Worm (Caenorhabditis elegans) whole organism, L4 larva: ENCODE results near the gene C46H3.2.

ENCODE experiments used
- aha-1 ChIP-seq: fragments of 150-350 bp; peaks from one replicate; lab custom pipeline; 2014; ENCODE audit warnings: missing biosample characterization, missing genetic modification characterization
- aly-2 ChIP-seq: sonication (generic microtip); optimal IDR thresholded peaks from 2 replicates; lab custom pipeline; 2018; ENCODE audit warnings: missing biosample characterization, missing genetic modification characterization
- ces-1 ChIP-seq: fragments of 150-350 bp; sonication (generic microtip); optimal IDR thresholded peaks from 4 replicates; lab custom pipeline; 2014; ENCODE audit warnings: missing biosample characterization, missing genetic modification reagents, missing genetic modification characterization
- ctbp-1 ChIP-seq: fragments of 200-800 bp; sonication (Bioruptor generic); IDR thresholded peaks from 2 replicates; pipeline ENCODE4 v1.3.6; 2022; ENCODE audit warnings: missing genetic modification reagents, missing genetic modification characterization, missing compliant biosample characterization
- daf-16 ChIP-seq, 3 experiments: sonication (generic microtip); optimal IDR thresholded peaks; 2 replicates each; lab custom pipeline; 2016 to 2017; ENCODE audit warnings: missing genetic modification characterization in 3 of 3, missing genetic modification reagents in 3 of 3, mild to moderate bottlenecking in 2 of 3, missing compliant biosample characterization in 2 of 3, missing biosample characterization in 1 of 3, moderate library complexity in 1 of 3
- dmd-6 ChIP-seq: fragments of 200-800 bp; sonication (Bioruptor generic); IDR thresholded peaks from 2 replicates; pipeline ENCODE4 v1.3.6; 2022; ENCODE audit warnings: missing genetic modification reagents, missing genetic modification characterization, missing compliant biosample characterization
- dpl-1 ChIP-seq: fragments of 150-350 bp; optimal IDR thresholded peaks from 2 replicates; lab custom pipeline; 2014; ENCODE audit warnings: missing biosample characterization, missing genetic modification reagents, missing genetic modification characterization
- egl-43 ChIP-seq: fragments of 200-800 bp; sonication (Bioruptor generic); IDR thresholded peaks from 2 replicates; pipeline ENCODE4 v1.3.6; 2022; ENCODE audit warnings: missing genetic modification reagents, missing genetic modification characterization, missing compliant biosample characterization
- fkh-10 ChIP-seq: fragments of 150-350 bp; optimal IDR thresholded peaks from 2 replicates; lab custom pipeline; 2014; ENCODE audit warnings: missing biosample characterization, missing genetic modification reagents, missing genetic modification characterization
- hif-1 ChIP-seq, 2 experiments: sonication (generic microtip); optimal IDR thresholded peaks; 2 replicates each; lab custom pipeline; 2016 to 2017; ENCODE audit warnings: missing compliant biosample characterization in 2 of 2, missing genetic modification characterization in 2 of 2, missing genetic modification reagents in 2 of 2, missing genotype in 2 of 2, mild to moderate bottlenecking in 1 of 2
- hlh-11 ChIP-seq: fragments of 200-800 bp; sonication (Bioruptor generic); optimal IDR thresholded peaks from 2 replicates; lab custom pipeline; 2018; ENCODE audit warnings: mild to moderate bottlenecking, missing genetic modification characterization, missing compliant biosample characterization
- hlh-30 ChIP-seq: sonication (generic microtip); optimal IDR thresholded peaks from 2 replicates; lab custom pipeline; 2017; ENCODE audit warnings: antibody characterized with exemption, mild to moderate bottlenecking, missing genetic modification characterization, missing compliant biosample characterization; ENCODE audit not compliant: insufficient read depth
- hmg-1.1 ChIP-seq: fragments of 200-800 bp; sonication (Bioruptor generic); IDR thresholded peaks from 2 replicates; pipeline ENCODE4 v1.3.6; 2022; ENCODE audit warnings: missing genetic modification reagents, missing genetic modification characterization, missing compliant biosample characterization
- mdl-1 ChIP-seq, 2 experiments: fragments of 150-350 bp in 1 of 2; sonication (generic microtip) in 1 of 2; optimal IDR thresholded peaks; 2 replicates each; lab custom pipeline; 2014 to 2017; ENCODE audit warnings: missing biosample characterization in 2 of 2, missing genetic modification characterization in 2 of 2
- mdt-29 ChIP-seq: fragments of 200-800 bp; sonication (Bioruptor generic); IDR thresholded peaks from 2 replicates; pipeline ENCODE4 v1.3.6; 2022; ENCODE audit warnings: missing genetic modification reagents, missing genetic modification characterization, missing compliant biosample characterization
- nhr-102 ChIP-seq: sonication (generic microtip); optimal IDR thresholded peaks from 2 replicates; lab custom pipeline; 2016; ENCODE audit warnings: mild to moderate bottlenecking, missing genetic modification characterization, moderate library complexity, missing compliant biosample characterization
- nhr-28 ChIP-seq: fragments of 150-350 bp; optimal IDR thresholded peaks from 2 replicates; lab custom pipeline; 2014; ENCODE audit warnings: missing biosample characterization, missing genetic modification characterization
- nhr-76 ChIP-seq: fragments of 150-350 bp; optimal IDR thresholded peaks from 2 replicates; lab custom pipeline; 2014; ENCODE audit warnings: missing biosample characterization, missing genetic modification characterization
- pqm-1 ChIP-seq: sonication (generic microtip); optimal IDR thresholded peaks from 2 replicates; lab custom pipeline; 2017; ENCODE audit warnings: missing biosample characterization, missing genetic modification characterization
- set-16 ChIP-seq: fragments of 200-800 bp; sonication (Bioruptor generic); IDR thresholded peaks from 2 replicates; pipeline ENCODE4 v1.3.6; 2022; ENCODE audit warnings: missing genetic modification reagents, missing genetic modification characterization, missing compliant biosample characterization
- skn-1 ChIP-seq: fragments of 150-350 bp; optimal IDR thresholded peaks from 2 replicates; lab custom pipeline; 2014; ENCODE audit warnings: missing biosample characterization, missing genetic modification characterization
- unc-130 ChIP-seq: sonication (generic microtip); optimal IDR thresholded peaks from 2 replicates; lab custom pipeline; 2016; ENCODE audit warnings: missing genetic modification reagents, missing genetic modification characterization, missing compliant biosample characterization
- unc-62 ChIP-seq, 3 experiments: fragments of 150-350 bp in 1 of 3; sonication (generic microtip); optimal IDR thresholded peaks in 2 of 3; peaks in 1 of 3; 1 replicate in 1 of 3; 2 replicates in 2 of 3; lab custom pipeline; 2014 to 2017; ENCODE audit warnings: missing biosample characterization in 3 of 3, missing genetic modification characterization in 3 of 3, missing genetic modification reagents in 3 of 3, missing genotype in 1 of 3
- zfp-2 ChIP-seq: sonication (generic microtip); optimal IDR thresholded peaks from 2 replicates; lab custom pipeline; 2016; ENCODE audit warnings: mild to moderate bottlenecking, missing genetic modification characterization, missing compliant biosample characterization
- zfp-3 ChIP-seq: fragments of 200-800 bp; sonication (Bioruptor generic); conservative IDR thresholded peaks from 2 replicates; pipeline ENCODE4 v1.3.6; 2022; ENCODE audit warnings: missing genetic modification reagents, missing genetic modification characterization, missing compliant biosample characterization
- zip-2 ChIP-seq: fragments of 150-350 bp; optimal IDR thresholded peaks from 2 replicates; lab custom pipeline; 2014; ENCODE audit warnings: missing biosample characterization, missing genetic modification characterization

The C46H3.2 gene

ce11 chrX:1191582-1191981 lies 39.0 kb downstream of the C46H3.2 start, which contains the start of gene T13G4.4:
Gene T13G4.4 (minus strand): TSS chrX:1191678.
- TF ChIP-seq nhr-76 (tag; lab: Kevin White, UChicago) (no peak), skn-1 (tag; lab: Kevin White, UChicago) (no peak), pqm-1 (tag; lab: Kevin White, UChicago) (no peak), aha-1 (tag; lab: Kevin White, UChicago) (peak; percentile 77)

ce11 chrX:1185474-1185873 lies 45.1 kb downstream of the C46H3.2 start:
- no peak for TF ChIP-seq hlh-30 (tag; lab: Kevin White, UChicago)
- TF ChIP-seq ces-1 (GFP tag; lab: Kevin White, UChicago): peak; percentile 69
- peak; percentile 57; the same call in 1 of the 2 replicates for TF ChIP-seq ctbp-1 (GFP tag; lab: Robert Waterston, UW)
- TF ChIP-seq dmd-6: no peak
- TF ChIP-seq fkh-10 (GFP tag; lab: Kevin White, UChicago): peak; percentile 69

DNA sequence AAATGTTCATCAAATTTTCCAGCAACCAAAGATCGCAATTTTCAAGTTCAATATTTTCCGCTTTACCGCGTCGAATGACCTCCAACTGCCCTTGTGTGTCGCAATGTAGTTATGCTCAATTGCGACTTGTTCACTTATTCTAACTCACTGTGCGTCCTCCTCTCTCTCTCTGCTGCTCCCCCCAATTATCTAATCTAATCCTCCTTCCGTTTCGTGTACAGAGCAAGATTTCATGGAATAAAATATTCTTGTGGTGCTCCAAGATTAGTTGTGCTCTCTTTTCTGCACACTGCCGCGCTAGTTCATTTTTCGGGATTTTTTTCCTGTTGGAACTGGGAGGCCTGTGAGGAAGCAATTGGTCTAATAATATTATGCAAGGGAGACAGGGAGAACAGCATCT lies 46.6 kb downstream of the C46H3.2 start:
- no peak for TF ChIP-seq mdt-29 (GFP tag; lab: Robert Waterston, UW)
- no peak for TF ChIP-seq zfp-3
- TF ChIP-seq hlh-11 (tag; lab: Kevin White, UChicago): no peak
- peak; percentile 93 for TF ChIP-seq aha-1 (tag; lab: Kevin White, UChicago)
- TF ChIP-seq nhr-102 (tag; lab: Kevin White, UChicago): no peak
- TF ChIP-seq hmg-1.1: no peak
- no peak for TF ChIP-seq aly-2
- TF ChIP-seq, all 104 proteins: peak for 1

ce11 chrX:1183258-1183657 lies 47.3 kb downstream of the C46H3.2 start:
- TF ChIP-seq set-16 (GFP tag; lab: Robert Waterston, UW): no peak
- TF ChIP-seq unc-62 (GFP tag; optimal IDR thresholded peaks at IDR 0.05 in 1 of 2; lab: Kevin White, UChicago): peak in 1 of 2 experiments; percentile 77
- no peak for TF ChIP-seq unc-62 (tag; optimal IDR thresholded peaks at IDR 0.05; lab: Kevin White, UChicago)
- TF ChIP-seq daf-16 (GFP tag; optimal IDR thresholded peaks at IDR 0.05; lab: Kevin White, UChicago): peak in 1 of 2 experiments; percentile 27
- no peak for TF ChIP-seq daf-16 (tag; optimal IDR thresholded peaks at IDR 0.05; lab: Kevin White, UChicago)

DNA sequence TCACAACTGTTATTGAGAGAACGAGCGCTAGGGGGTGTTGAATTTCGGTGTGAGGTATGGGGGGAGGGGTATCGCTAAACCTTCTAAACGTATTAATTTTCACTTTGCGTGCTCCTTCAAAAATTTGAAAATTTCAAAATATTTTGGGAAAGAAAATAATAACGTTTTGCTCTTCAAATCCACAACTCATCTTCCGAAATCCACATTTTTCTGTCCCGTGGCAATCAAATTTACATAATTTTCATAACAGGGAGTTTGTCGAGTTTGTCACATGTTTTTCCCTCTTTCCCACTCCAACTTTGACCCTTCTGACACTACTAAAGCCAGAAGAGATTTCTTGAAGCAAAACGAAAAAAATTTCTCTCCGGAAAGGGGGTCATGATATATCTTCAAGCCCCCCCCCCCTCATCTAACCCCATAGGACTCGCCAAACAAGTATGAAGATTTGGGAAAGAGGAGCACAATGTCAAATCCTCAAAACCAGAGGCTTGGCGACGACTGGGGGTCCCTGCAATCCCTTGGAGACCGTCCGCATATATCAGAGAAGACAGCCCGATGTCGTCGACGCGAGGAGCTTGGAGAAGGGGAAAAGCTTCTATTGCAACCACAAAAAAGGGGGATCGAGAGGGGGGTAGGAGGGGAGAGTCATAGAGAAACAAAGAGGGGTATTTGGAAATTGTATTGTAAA lies 49.1 kb downstream of the C46H3.2 start:
- TF ChIP-seq dpl-1 (GFP tag; lab: Kevin White, UChicago) (no peak), aha-1 (tag; lab: Kevin White, UChicago) (peak; percentile 24), egl-43 (GFP tag; lab: Robert Waterston, UW) (peak; percentile 55; the same call in 1 of the 2 replicates), fkh-10 (GFP tag; lab: Kevin White, UChicago) (no peak), set-16 (GFP tag; lab: Robert Waterston, UW) (peak; percentile 48), mdl-1 (tag; optimal IDR thresholded peaks at IDR 0.05; lab: Kevin White, UChicago) (no peak)

DNA sequence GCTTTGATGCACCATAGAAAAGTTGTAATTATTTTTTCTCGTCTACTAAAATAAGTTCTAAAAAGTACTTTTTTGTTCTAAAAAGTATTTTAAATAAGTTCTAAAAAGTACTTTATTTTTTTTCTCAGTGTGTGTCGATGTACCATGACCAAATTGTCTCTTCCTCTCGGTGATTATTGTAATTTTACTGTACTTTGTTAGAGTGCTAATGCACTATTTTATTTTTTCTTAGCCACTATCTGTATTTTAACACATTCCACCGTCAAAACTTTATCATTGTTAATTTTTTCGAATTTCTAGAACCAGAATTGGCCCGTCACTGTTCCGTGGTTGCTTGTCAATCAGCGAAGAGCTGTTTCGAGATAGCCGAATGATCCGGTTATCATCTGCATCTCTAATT lies 50.6 kb downstream of the C46H3.2 start, which contains the start of gene hot-8:
Gene hot-8, plus strand, starts transcription at position 301 of the 400 bp plus-strand sequence.
- TF ChIP-seq aha-1 (tag; lab: Kevin White, UChicago) (peak; percentile 67), nhr-28 (no peak)

ce11 chrX:1172024-1172423 lies 58.5 kb downstream of the C46H3.2 start:
- TF ChIP-seq zip-2 (no peak), hif-1 (tag; optimal IDR thresholded peaks at IDR 0.05; lab: Kevin White, UChicago) (no peak), set-16 (GFP tag; lab: Robert Waterston, UW) (peak; percentile 72), zfp-2 (tag; lab: Kevin White, UChicago) (no peak), unc-130 (GFP tag; lab: Kevin White, UChicago) (no peak)
